Worm (Caenorhabditis elegans) whole organism, young adult: ENCODE results near the gene srgp-1.

Source experiments
- F49E8.2 ChIP-seq: sonication (generic microtip); optimal IDR thresholded peaks from 3 replicates; lab custom pipeline; 2017; ENCODE audit warnings: missing genetic modification characterization, mild to moderate bottlenecking, missing compliant biosample characterization, antibody characterized with exemption, moderate library complexity; ENCODE audit not compliant: insufficient read depth
- Y53F4B.3 ChIP-seq: fragments of 200-800 bp; sonication (Bioruptor generic); IDR thresholded peaks from 2 replicates; pipeline ENCODE4 v1.3.6; 2022; ENCODE audit warnings: missing genetic modification reagents, missing genetic modification characterization, missing compliant biosample characterization
- hsf-1 ChIP-seq: fragments of 200-800 bp; sonication (Bioruptor generic); IDR thresholded peaks from 2 replicates; pipeline ENCODE4 v1.3.6; 2022; ENCODE audit warnings: missing genetic modification reagents, missing genetic modification characterization, missing compliant biosample characterization
- lag-1 ChIP-seq: fragments of 200-800 bp; sonication (Bioruptor generic); IDR thresholded peaks from 2 replicates; pipeline ENCODE4 v1.3.6; 2022; ENCODE audit warnings: missing genetic modification reagents, missing genetic modification characterization, missing compliant biosample characterization
- lin-54 ChIP-seq: fragments of 200-800 bp; sonication (Bioruptor generic); optimal IDR thresholded peaks from 2 replicates; lab custom pipeline; 2018; ENCODE audit warnings: mild to moderate bottlenecking, missing genetic modification characterization, missing compliant biosample characterization
- mel-28 ChIP-seq: sonication (generic microtip); optimal IDR thresholded peaks from 2 replicates; lab custom pipeline; 2016; ENCODE audit warnings: borderline replicate concordance, mild to moderate bottlenecking, missing genetic modification characterization, missing compliant biosample characterization
- nhr-80 ChIP-seq: sonication (generic microtip); optimal IDR thresholded peaks from 2 replicates; lab custom pipeline; 2016; ENCODE audit warnings: missing genetic modification characterization, missing compliant biosample characterization
- snpc-4 ChIP-seq, 5 experiments: fragments of 150-350 bp in 1 of 5; sonication (generic microtip) in 4 of 5; optimal IDR thresholded peaks; 2 replicates each; lab custom pipeline; 2014 to 2018; ENCODE audit warnings: missing genetic modification characterization in 5 of 5, missing biosample characterization in 3 of 5, antibody characterized with exemption in 2 of 5, mild to moderate bottlenecking in 2 of 5, missing compliant biosample characterization in 2 of 5, missing genotype in 2 of 5, moderate library complexity in 2 of 5, missing genetic modification reagents in 1 of 5
- zfh-2 ChIP-seq: fragments of 200-800 bp; sonication (Bioruptor generic); conservative IDR thresholded peaks from 2 replicates; pipeline ENCODE4 v1.3.6; 2022; ENCODE audit warnings: missing genetic modification reagents, missing genetic modification characterization, missing compliant biosample characterization
- ztf-22 ChIP-seq: fragments of 200-800 bp; sonication (Bioruptor generic); optimal IDR thresholded peaks from 2 replicates; lab custom pipeline; 2018; ENCODE audit warnings: mild to moderate bottlenecking, missing genetic modification characterization, moderate library complexity, missing compliant biosample characterization

DNA sequence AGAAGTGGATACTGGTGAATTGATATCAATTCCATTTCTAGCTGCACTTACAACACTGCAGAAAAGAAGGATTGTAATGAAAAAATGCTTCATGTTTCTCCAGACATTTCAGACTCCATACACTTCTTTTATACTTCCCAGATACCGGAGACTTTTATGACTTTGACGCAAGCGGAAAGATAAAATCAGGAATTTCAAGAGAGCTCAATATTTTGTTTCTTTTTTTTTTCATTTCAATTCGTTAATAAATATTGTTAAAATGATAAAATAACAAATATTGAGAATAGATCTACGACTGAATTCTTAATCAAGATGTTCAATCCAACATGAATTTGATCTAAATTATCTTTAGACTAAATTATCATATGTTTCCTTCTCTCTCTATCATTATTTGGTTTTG, 55.2 kb downstream of the srgp-1 start, which contains the start of gene lys-5:
- TF ChIP-seq mel-28 (no peak), lin-54 (GFP tag; lab: Kevin White, UChicago) (no peak), ztf-22 (GFP tag; lab: Kevin White, UChicago) (no peak), hsf-1 (no peak), snpc-4 (GFP tag; optimal IDR thresholded peaks at IDR 0.05; lab: Kevin White, UChicago) (no peak), snpc-4 (tag; optimal IDR thresholded peaks at IDR 0.05; lab: Kevin White, UChicago) (no peak), lag-1 (GFP tag; lab: Robert Waterston, UW) (no peak), Y53F4B.3 (GFP tag; lab: Robert Waterston, UW) (no peak), zfh-2 (no peak), F49E8.2 (tag; lab: Kevin White, UChicago) (no peak), nhr-80 (tag; lab: Kevin White, UChicago) (no peak)
